Worm (Caenorhabditis elegans) whole organism, L3 larva: ENCODE measurements around the gene F32D8.14.

Experiments used
- ama-1 ChIP-seq: fragments of 150-350 bp; optimal IDR thresholded peaks from 2 replicates; lab custom pipeline; 2018
- ceh-16 ChIP-seq: sonication (generic microtip); optimal IDR thresholded peaks from 2 replicates; lab custom pipeline; 2017; ENCODE audit warnings: missing biosample characterization, missing genetic modification characterization
- daf-12 ChIP-seq: fragments of 150-350 bp; optimal IDR thresholded peaks from 2 replicates; lab custom pipeline; 2014; ENCODE audit warnings: missing biosample characterization, missing genetic modification reagents, missing genetic modification characterization
- nhr-25 ChIP-seq: sonication (generic microtip); optimal IDR thresholded peaks from 2 replicates; lab custom pipeline; 2017; ENCODE audit warnings: missing biosample characterization, missing genetic modification characterization
- nhr-43 ChIP-seq: sonication (generic microtip); optimal IDR thresholded peaks from 2 replicates; lab custom pipeline; 2016; ENCODE audit warnings: mild to moderate bottlenecking, missing genetic modification characterization, missing compliant biosample characterization; ENCODE audit not compliant: poor library complexity, severe bottlenecking
- pha-4 ChIP-seq: fragments of 150-350 bp; optimal IDR thresholded peaks from 2 replicates; lab custom pipeline; 2014; ENCODE audit warnings: missing biosample characterization, missing genetic modification reagents, missing genetic modification characterization
- sea-2 ChIP-seq: fragments of 150-350 bp; sonication (generic microtip); optimal IDR thresholded peaks from 4 replicates; lab custom pipeline; 2014; ENCODE audit warnings: missing biosample characterization, missing genetic modification reagents, missing genetic modification characterization
- unc-39 ChIP-seq: sonication (generic microtip); optimal IDR thresholded peaks from 4 replicates; lab custom pipeline; 2017; ENCODE audit warnings: missing biosample characterization, missing genetic modification characterization
- zag-1 ChIP-seq: fragments of 150-350 bp; optimal IDR thresholded peaks from 2 replicates; lab custom pipeline; 2014; ENCODE audit warnings: missing biosample characterization, missing genetic modification characterization

DNA sequence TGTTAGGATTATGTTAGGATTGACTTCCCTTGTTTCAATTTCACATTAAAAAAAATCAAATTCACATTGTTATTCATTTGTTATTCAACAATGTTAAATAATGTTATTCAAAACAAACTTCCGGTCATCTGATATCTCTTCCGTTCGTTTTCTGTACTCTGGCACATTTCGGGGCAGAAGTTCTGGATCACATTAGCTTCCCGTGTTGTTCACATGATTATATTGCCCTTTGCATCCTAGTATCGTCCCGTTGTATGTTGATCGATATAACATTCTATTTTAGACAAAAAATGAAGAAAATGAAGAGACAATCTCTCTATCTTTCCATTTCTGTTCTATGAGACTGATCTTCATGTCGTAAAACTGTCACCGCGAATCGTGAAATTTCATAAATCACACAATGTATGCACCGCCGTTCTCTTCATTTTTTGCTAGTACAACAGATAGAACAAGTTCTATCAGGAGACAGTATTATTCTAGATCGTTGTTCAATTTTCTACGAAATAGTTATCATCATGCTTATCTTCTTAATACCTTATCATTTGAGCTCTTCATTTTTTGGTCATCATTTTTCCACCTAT, 45.5 kb upstream of the F32D8.14 start:
- TF ChIP-seq nhr-43 (tag; lab: Kevin White, UChicago): peak; percentile 85
- no peak for TF ChIP-seq unc-39 (tag; lab: Kevin White, UChicago)
- TF ChIP-seq zag-1 (tag; lab: Kevin White, UChicago): no peak
- no peak for TF ChIP-seq ceh-16 (tag; lab: Kevin White, UChicago)
- TF ChIP-seq daf-12: no peak
- no peak for TF ChIP-seq sea-2 (GFP tag; lab: Kevin White, UChicago)
- TF ChIP-seq pha-4 (tag; lab: Kevin White, UChicago): no peak
- peak; percentile 8 for TF ChIP-seq nhr-25 (tag; lab: Kevin White, UChicago)
- TF ChIP-seq ama-1: no peak
